Fruit fly (Drosophila melanogaster): ENCODE data around the gene CG11664.

DNA sequence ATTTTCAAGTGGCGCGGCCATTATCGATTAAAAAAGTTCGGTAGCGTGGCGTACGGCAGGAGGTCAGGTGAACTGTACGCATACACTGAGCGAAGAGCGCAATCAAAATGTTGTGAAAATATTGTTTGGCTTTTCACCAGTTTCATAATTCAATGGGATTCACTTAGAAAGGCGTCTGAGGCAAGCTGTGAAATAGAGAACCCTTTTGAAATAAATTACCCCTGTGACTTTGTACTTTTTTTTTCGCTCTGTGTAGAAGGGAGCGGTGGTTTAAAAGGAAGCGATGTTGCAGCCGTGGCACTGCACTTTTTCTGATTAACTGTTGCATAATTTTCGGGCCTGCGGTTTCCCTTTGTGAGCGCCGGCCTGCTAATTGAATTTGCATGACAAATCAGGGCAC, 1.8 kb upstream of the CG11664 start:
- TF ChIP-seq CG14655 (GFP tag; optimal IDR thresholded peaks at IDR 0.05) (peak; percentile 15), CG17806 (tag; optimal IDR thresholded peaks at IDR 0.05) (no peak), CG15710 (tag; optimal IDR thresholded peaks at IDR 0.05) (peak; percentile 27), EcR (GFP tag; optimal IDR thresholded peaks at IDR 0.05) (no peak), CG9948 (tag; optimal IDR thresholded peaks at IDR 0.05) (no peak), CG4496 (GFP tag; IDR thresholded peaks at IDR 0.05) (0 out of 3 replicates have a peak, but pooled peaks have one; percentile 22), CG10348 (GFP tag; IDR thresholded peaks at IDR 0.05) (no peak), D1 (tag; optimal IDR thresholded peaks at IDR 0.05) (no peak), rn (GFP tag; IDR thresholded peaks at IDR 0.05) (no peak), Ets98B (GFP tag; IDR thresholded peaks at IDR 0.05) (no peak), CG13204 (GFP tag; optimal IDR thresholded peaks at IDR 0.05) (no peak), CG34367 (tag; optimal IDR thresholded peaks at IDR 0.05) (no peak), CG8159 (tag; optimal IDR thresholded peaks at IDR 0.05) (peak; percentile 42), fd96Ca (GFP tag; IDR thresholded peaks at IDR 0.05) (no peak)

All from whole organism, pupa.